Worm (Caenorhabditis elegans) whole organism, young adult: ENCODE data around the gene clec-250.
A peak's percentile ranks its signal among the peaks of the same experiment; 100 is the strongest.

Experiments used
- F49E8.2 ChIP-seq: sonication (generic microtip); optimal IDR thresholded peaks from 3 replicates; lab custom pipeline; 2017; ENCODE audit warnings: missing genetic modification characterization, mild to moderate bottlenecking, missing compliant biosample characterization, antibody characterized with exemption, moderate library complexity; ENCODE audit not compliant: insufficient read depth
- Y67H2A.10 ChIP-seq: fragments of 200-800 bp; sonication (Bioruptor generic); conservative IDR thresholded peaks from 2 replicates; pipeline ENCODE4 v1.3.6; 2022; ENCODE audit warnings: missing genetic modification reagents, missing genetic modification characterization, missing compliant biosample characterization
- ama-1 ChIP-seq, 3 experiments: fragments of 150-350 bp in 1 of 3; sonication (generic microtip) in 2 of 3; optimal IDR thresholded peaks; 2 replicates each; lab custom pipeline; 2014 to 2018; ENCODE audit warnings: missing biosample characterization in 2 of 3, missing genetic modification characterization in 2 of 3, missing genetic modification reagents in 2 of 3
- ceh-40 ChIP-seq: fragments of 200-800 bp; sonication (Bioruptor generic); IDR thresholded peaks from 2 replicates; pipeline ENCODE4 v1.3.6; 2022; ENCODE audit warnings: missing genetic modification characterization, missing compliant biosample characterization
- him-1 ChIP-seq: sonication (generic microtip); optimal IDR thresholded peaks from 2 replicates; lab custom pipeline; 2016; ENCODE audit warnings: missing genotype, missing genetic modification reagents, missing genetic modification characterization, missing compliant biosample characterization
- hmg-1.2 ChIP-seq: fragments of 200-800 bp; sonication (Bioruptor generic); IDR thresholded peaks from 2 replicates; pipeline ENCODE4 v1.3.6; 2022; ENCODE audit warnings: missing genetic modification reagents, missing genetic modification characterization, missing compliant biosample characterization
- lir-1 ChIP-seq: fragments of 200-800 bp; sonication (Bioruptor generic); conservative IDR thresholded peaks from 2 replicates; pipeline ENCODE4 v1.3.6; 2022; ENCODE audit warnings: missing genetic modification reagents, missing genetic modification characterization, missing compliant biosample characterization
- mcd-1 ChIP-seq: fragments of 200-800 bp; sonication (Bioruptor generic); IDR thresholded peaks from 2 replicates; pipeline ENCODE4 v1.3.6; 2022; ENCODE audit warnings: missing genetic modification reagents, missing genetic modification characterization, missing compliant biosample characterization
- pha-4 ChIP-seq: fragments of 150-350 bp; sonication (generic microtip); optimal IDR thresholded peaks from 2 replicates; lab custom pipeline; 2014; ENCODE audit warnings: missing biosample characterization, missing genetic modification reagents, missing genetic modification characterization
- snpc-4 ChIP-seq, 5 experiments: fragments of 150-350 bp in 1 of 5; sonication (generic microtip) in 4 of 5; optimal IDR thresholded peaks; 2 replicates each; lab custom pipeline; 2014 to 2018; ENCODE audit warnings: missing genetic modification characterization in 5 of 5, missing biosample characterization in 3 of 5, antibody characterized with exemption in 2 of 5, mild to moderate bottlenecking in 2 of 5, missing compliant biosample characterization in 2 of 5, missing genotype in 2 of 5, moderate library complexity in 2 of 5, missing genetic modification reagents in 1 of 5
- unc-62 ChIP-seq: fragments of 150-350 bp; optimal IDR thresholded peaks from 2 replicates; lab custom pipeline; 2014; ENCODE audit warnings: missing biosample characterization, missing genetic modification reagents, missing genetic modification characterization
- zim-3 ChIP-seq: sonication (generic microtip); optimal IDR thresholded peaks from 2 replicates; lab custom pipeline; 2017; ENCODE audit warnings: mild to moderate bottlenecking, missing genetic modification characterization, moderate library complexity, missing compliant biosample characterization
- ztf-25 ChIP-seq: fragments of 200-800 bp; sonication (Bioruptor generic); IDR thresholded peaks from 2 replicates; pipeline ENCODE4 v1.3.6; 2022; ENCODE audit warnings: missing genetic modification reagents, missing genetic modification characterization, missing compliant biosample characterization

DNA sequence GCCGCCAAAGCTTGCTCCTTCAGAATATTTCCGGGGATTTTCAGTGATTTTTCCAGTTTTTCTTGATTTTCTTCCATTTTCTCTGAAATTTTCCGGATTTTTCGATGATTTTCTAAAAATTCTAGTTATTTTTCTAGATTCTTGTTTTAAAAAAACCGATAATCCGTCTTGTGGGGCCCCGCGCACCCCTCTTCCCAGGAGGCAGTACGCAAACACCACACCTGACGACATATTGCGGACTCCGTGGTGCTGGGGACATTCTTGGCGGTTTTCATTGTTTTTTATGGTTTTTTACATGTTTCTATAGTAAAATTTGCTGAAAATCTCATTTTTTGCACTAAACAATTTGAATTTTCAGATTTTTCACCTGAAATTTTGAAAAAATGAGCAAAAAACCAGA is 52.3 kb downstream of the clec-250 start, which contains the start of the genes ubc-19 and Y69H2.7:
- TF ChIP-seq F49E8.2 (tag; lab: Kevin White, UChicago) (no peak), ztf-25 (GFP tag; lab: Robert Waterston, UW) (no peak), hmg-1.2 (GFP tag; lab: Robert Waterston, UW) (no peak), ama-1 (optimal IDR thresholded peaks at IDR 0.05; lab: Kevin White, UChicago) (no peak), ama-1 (GFP tag; optimal IDR thresholded peaks at IDR 0.05; lab: Kevin White, UChicago) (no peak), lir-1 (GFP tag; lab: Robert Waterston, UW) (no peak), him-1 (tag; lab: Kevin White, UChicago) (no peak), pha-4 (tag; lab: Kevin White, UChicago) (no peak), unc-62 (no peak), snpc-4 (GFP tag; optimal IDR thresholded peaks at IDR 0.05; lab: Kevin White, UChicago) (no peak), snpc-4 (tag; optimal IDR thresholded peaks at IDR 0.05; lab: Kevin White, UChicago) (peak in 1 of 4 experiments; percentile 42), mcd-1 (GFP tag; lab: Robert Waterston, UW) (no peak; the same call in 1 of the 2 replicates), ceh-40 (GFP tag; lab: Robert Waterston, UW) (no peak), zim-3 (tag; lab: Kevin White, UChicago) (no peak), Y67H2A.10 (no peak)
